Worm (Caenorhabditis elegans) whole organism, L4 larva: ENCODE results near the gene exc-15.

Source experiments
- D1046.2 ChIP-seq: fragments of 200-800 bp; sonication (Bioruptor generic); IDR thresholded peaks from 2 replicates; pipeline ENCODE4 v1.3.6; 2022; ENCODE audit warnings: missing genetic modification characterization, missing compliant biosample characterization
- F44E2.7 ChIP-seq: fragments of 200-800 bp; sonication (Bioruptor generic); IDR thresholded peaks from 2 replicates; pipeline ENCODE4 v2.1.2; 2022; ENCODE audit warnings: missing genetic modification characterization, missing compliant biosample characterization
- aha-1 ChIP-seq: fragments of 150-350 bp; peaks from one replicate; lab custom pipeline; 2014; ENCODE audit warnings: missing biosample characterization, missing genetic modification characterization
- aly-2 ChIP-seq: sonication (generic microtip); optimal IDR thresholded peaks from 2 replicates; lab custom pipeline; 2018; ENCODE audit warnings: missing biosample characterization, missing genetic modification characterization
- ama-1 ChIP-seq: fragments of 150-350 bp; optimal IDR thresholded peaks from 2 replicates; lab custom pipeline; 2014; ENCODE audit warnings: inconsistent platforms, mixed read lengths
- attf-4 ChIP-seq: sonication (generic microtip); optimal IDR thresholded peaks from 3 replicates; lab custom pipeline; 2017; ENCODE audit warnings: missing biosample characterization, missing genetic modification characterization
- ceh-28 ChIP-seq: fragments of 150-350 bp; optimal IDR thresholded peaks from 2 replicates; lab custom pipeline; 2014; ENCODE audit warnings: missing biosample characterization, missing genetic modification reagents, missing genetic modification characterization
- ceh-82 ChIP-seq: sonication (generic microtip); optimal IDR thresholded peaks from 2 replicates; lab custom pipeline; 2017; ENCODE audit warnings: missing biosample characterization, missing genetic modification characterization
- cey-2 ChIP-seq: sonication (generic microtip); optimal IDR thresholded peaks from 3 replicates; lab custom pipeline; 2017; ENCODE audit warnings: missing genetic modification characterization, mild to moderate bottlenecking, missing compliant biosample characterization, antibody characterized with exemption, borderline replicate concordance; ENCODE audit not compliant: insufficient read depth
- daf-12 ChIP-seq: fragments of 150-350 bp; optimal IDR thresholded peaks from 2 replicates; lab custom pipeline; 2014; ENCODE audit warnings: missing biosample characterization, missing genetic modification reagents, missing genetic modification characterization
- daf-16 ChIP-seq, 3 experiments: sonication (generic microtip); optimal IDR thresholded peaks; 2 replicates each; lab custom pipeline; 2016 to 2017; ENCODE audit warnings: missing genetic modification characterization in 3 of 3, missing genetic modification reagents in 3 of 3, mild to moderate bottlenecking in 2 of 3, missing compliant biosample characterization in 2 of 3, missing biosample characterization in 1 of 3, moderate library complexity in 1 of 3
- daf-19 ChIP-seq: fragments of 200-800 bp; sonication (Bioruptor generic); conservative IDR thresholded peaks from 2 replicates; pipeline ENCODE4 v1.3.6; 2022; ENCODE audit warnings: missing genetic modification characterization, missing compliant biosample characterization
- daf-8 ChIP-seq: fragments of 200-800 bp; sonication (Bioruptor generic); IDR thresholded peaks from 2 replicates; pipeline ENCODE4 v1.3.6; 2022; ENCODE audit warnings: missing genetic modification characterization, missing compliant biosample characterization
- egl-43 ChIP-seq: fragments of 200-800 bp; sonication (Bioruptor generic); IDR thresholded peaks from 2 replicates; pipeline ENCODE4 v1.3.6; 2022; ENCODE audit warnings: missing genetic modification reagents, missing genetic modification characterization, missing compliant biosample characterization
- hlh-11 ChIP-seq: fragments of 200-800 bp; sonication (Bioruptor generic); optimal IDR thresholded peaks from 2 replicates; lab custom pipeline; 2018; ENCODE audit warnings: mild to moderate bottlenecking, missing genetic modification characterization, missing compliant biosample characterization
- hlh-30 ChIP-seq: sonication (generic microtip); optimal IDR thresholded peaks from 2 replicates; lab custom pipeline; 2017; ENCODE audit warnings: antibody characterized with exemption, mild to moderate bottlenecking, missing genetic modification characterization, missing compliant biosample characterization; ENCODE audit not compliant: insufficient read depth
- lim-7 ChIP-seq: fragments of 200-800 bp; sonication (Bioruptor generic); IDR thresholded peaks from 2 replicates; pipeline ENCODE4 v1.3.6; 2022; ENCODE audit warnings: missing genetic modification characterization, missing compliant biosample characterization
- lin-15B ChIP-seq: fragments of 150-350 bp; sonication (generic microtip); optimal IDR thresholded peaks from 3 replicates; lab custom pipeline; 2014; ENCODE audit warnings: missing biosample characterization, missing genetic modification characterization
- lin-29 ChIP-seq: fragments of 200-800 bp; sonication (Bioruptor generic); IDR thresholded peaks from 2 replicates; pipeline ENCODE4 v1.3.6; 2022; ENCODE audit warnings: missing genetic modification reagents, missing genetic modification characterization, missing compliant biosample characterization
- lin-38 ChIP-seq: fragments of 200-800 bp; sonication (Bioruptor generic); IDR thresholded peaks from 2 replicates; pipeline ENCODE4 v1.3.6; 2022; ENCODE audit warnings: missing genetic modification reagents, missing genetic modification characterization, missing compliant biosample characterization
- mdl-1 ChIP-seq, 2 experiments: fragments of 150-350 bp in 1 of 2; sonication (generic microtip) in 1 of 2; optimal IDR thresholded peaks; 2 replicates each; lab custom pipeline; 2014 to 2017; ENCODE audit warnings: missing biosample characterization in 2 of 2, missing genetic modification characterization in 2 of 2
- mxl-3 ChIP-seq: fragments of 200-800 bp; sonication (Bioruptor generic); optimal IDR thresholded peaks from 2 replicates; lab custom pipeline; 2018; ENCODE audit warnings: mild to moderate bottlenecking, missing genetic modification characterization, missing compliant biosample characterization
- nhr-10 ChIP-seq: fragments of 150-350 bp; optimal IDR thresholded peaks from 2 replicates; lab custom pipeline; 2014; ENCODE audit warnings: missing biosample characterization, missing genetic modification characterization
- nhr-111 ChIP-seq: fragments of 200-800 bp; sonication (Bioruptor generic); optimal IDR thresholded peaks from 2 replicates; lab custom pipeline; 2018; ENCODE audit warnings: mild to moderate bottlenecking, missing genetic modification characterization, missing compliant biosample characterization
- nhr-237 ChIP-seq: sonication (generic microtip); optimal IDR thresholded peaks from 2 replicates; lab custom pipeline; 2017; ENCODE audit warnings: missing biosample characterization, missing genetic modification characterization
- nhr-28 ChIP-seq: fragments of 150-350 bp; optimal IDR thresholded peaks from 2 replicates; lab custom pipeline; 2014; ENCODE audit warnings: missing biosample characterization, missing genetic modification characterization
- nhr-6 ChIP-seq: fragments of 150-350 bp; optimal IDR thresholded peaks from 2 replicates; lab custom pipeline; 2014; ENCODE audit warnings: missing biosample characterization, missing genetic modification characterization
- rbr-2 ChIP-seq: sonication (generic microtip); optimal IDR thresholded peaks from 2 replicates; lab custom pipeline; 2016; ENCODE audit warnings: missing genotype, missing genetic modification characterization, missing compliant biosample characterization
- set-16 ChIP-seq: fragments of 200-800 bp; sonication (Bioruptor generic); IDR thresholded peaks from 2 replicates; pipeline ENCODE4 v1.3.6; 2022; ENCODE audit warnings: missing genetic modification reagents, missing genetic modification characterization, missing compliant biosample characterization
- spr-3 ChIP-seq: fragments of 200-800 bp; sonication (Bioruptor generic); optimal IDR thresholded peaks from 2 replicates; lab custom pipeline; 2018; ENCODE audit warnings: mild to moderate bottlenecking, missing genetic modification characterization, missing compliant biosample characterization
- unc-62 ChIP-seq, 3 experiments: fragments of 150-350 bp in 1 of 3; sonication (generic microtip); optimal IDR thresholded peaks in 2 of 3; peaks in 1 of 3; 1 replicate in 1 of 3; 2 replicates in 2 of 3; lab custom pipeline; 2014 to 2017; ENCODE audit warnings: missing biosample characterization in 3 of 3, missing genetic modification characterization in 3 of 3, missing genetic modification reagents in 3 of 3, missing genotype in 1 of 3
- vab-7 ChIP-seq: fragments of 200-800 bp; sonication (Bioruptor generic); IDR thresholded peaks from 2 replicates; pipeline ENCODE4 v1.3.6; 2022; ENCODE audit warnings: missing genetic modification reagents, missing genetic modification characterization, missing compliant biosample characterization
- zfp-3 ChIP-seq: fragments of 200-800 bp; sonication (Bioruptor generic); conservative IDR thresholded peaks from 2 replicates; pipeline ENCODE4 v1.3.6; 2022; ENCODE audit warnings: missing genetic modification reagents, missing genetic modification characterization, missing compliant biosample characterization
- ztf-7 ChIP-seq: fragments of 150-350 bp; optimal IDR thresholded peaks from 2 replicates; lab custom pipeline; 2014; ENCODE audit warnings: missing biosample characterization, missing genetic modification characterization

The exc-15 gene

ce11 chrV:4523844-4524243 is 40.6 kb downstream of the exc-15 start (continued):
- TF ChIP-seq daf-16 (GFP tag; optimal IDR thresholded peaks at IDR 0.05; lab: Kevin White, UChicago) (no peak), daf-16 (tag; optimal IDR thresholded peaks at IDR 0.05; lab: Kevin White, UChicago) (no peak)

ce11 chrV:4524327-4524726 is 41.1 kb downstream of the exc-15 start:
- peak in 1 of 2 experiments; percentile 60 for TF ChIP-seq mdl-1 (tag; optimal IDR thresholded peaks at IDR 0.05; lab: Kevin White, UChicago)
- TF ChIP-seq mxl-3, result peak; percentile 15
- peak; percentile 92 for TF ChIP-seq aha-1
- TF ChIP-seq daf-12, result no peak
- TF ChIP-seq hlh-30 (tag; lab: Kevin White, UChicago), result peak; percentile 46
- TF ChIP-seq nhr-28 (tag; lab: Kevin White, UChicago), result peak; percentile 33
- no peak for TF ChIP-seq nhr-6 (tag; lab: Kevin White, UChicago)

- TF ChIP-seq nhr-111 (GFP tag; lab: Kevin White, UChicago), result no peak
- TF ChIP-seq lin-29 (GFP tag; lab: Robert Waterston, UW), result no peak
- peak in 1 of 2 experiments; percentile 22 for TF ChIP-seq unc-62 (GFP tag; optimal IDR thresholded peaks at IDR 0.05 in 1 of 2; lab: Kevin White, UChicago)
- TF ChIP-seq unc-62 (tag; optimal IDR thresholded peaks at IDR 0.05; lab: Kevin White, UChicago), result no peak
- no peak for TF ChIP-seq zfp-3
- no peak for TF ChIP-seq lim-7 (GFP tag; lab: Robert Waterston, UW)
These were observed 41.8 kb downstream of the exc-15 start for ce11 chrV:4525106-4525505.

ce11 chrV:4525512-4525911 is 42.3 kb downstream of the exc-15 start:
- TF ChIP-seq lin-15B, result no peak
- no peak for TF ChIP-seq ztf-7 (tag; lab: Kevin White, UChicago)
- no peak for TF ChIP-seq cey-2
- no peak for TF ChIP-seq hlh-30 (tag; lab: Kevin White, UChicago)
- TF ChIP-seq nhr-237 (tag; lab: Kevin White, UChicago), result no peak
- no peak for TF ChIP-seq ceh-28
- TF ChIP-seq lim-7 (GFP tag; lab: Robert Waterston, UW), result no peak
- TF ChIP-seq spr-3 (GFP tag; lab: Kevin White, UChicago), result no peak
- TF ChIP-seq F44E2.7 (GFP tag; lab: Robert Waterston, UW), result no peak
- no peak for TF ChIP-seq egl-43 (GFP tag; lab: Robert Waterston, UW)
- TF ChIP-seq attf-4, result no peak
- TF ChIP-seq vab-7 (GFP tag; lab: Robert Waterston, UW), result no peak
- no peak for TF ChIP-seq daf-19
- no peak for TF ChIP-seq aly-2
- no peak for TF ChIP-seq daf-8
- TF ChIP-seq lin-38 (GFP tag; lab: Robert Waterston, UW), result no peak
- no peak for TF ChIP-seq nhr-6 (tag; lab: Kevin White, UChicago)

- TF ChIP-seq lim-7 (GFP tag; lab: Robert Waterston, UW) (0 out of 2 replicates have a peak, but pooled peaks have one; percentile 36), nhr-10 (no peak), D1046.2 (GFP tag; lab: Robert Waterston, UW) (no peak), hlh-30 (tag; lab: Kevin White, UChicago) (peak; percentile 13), daf-8 (no peak), rbr-2 (tag; lab: Kevin White, UChicago) (peak; percentile 11), ceh-82 (tag; lab: Kevin White, UChicago) (no peak), set-16 (GFP tag; lab: Robert Waterston, UW) (peak; percentile 68), hlh-11 (tag; lab: Kevin White, UChicago) (no peak), ama-1 (lab: Kevin White, UChicago) (no peak)
These were observed 43.7 kb downstream of the exc-15 start for ce11 chrV:4526801-4527425.
